Worm (Caenorhabditis elegans) whole organism, early embryonic: ENCODE measurements around the gene abu-5.
"Not testable (repeated sequence)": the region's sequence is repeated elsewhere in the genome, so short reads cannot be mapped to it uniquely, and the experiment has no call there.

Experiments
- B0310.2 ChIP-seq: sonication (generic microtip); optimal IDR thresholded peaks from 2 replicates; lab custom pipeline; 2016; ENCODE audit warnings: mild to moderate bottlenecking, missing genetic modification characterization, missing compliant biosample characterization
- F13C5.2 ChIP-seq: sonication (generic microtip); optimal IDR thresholded peaks from 2 replicates; lab custom pipeline; 2017; ENCODE audit warnings: mild to moderate bottlenecking, missing genetic modification characterization, inconsistent platforms, missing compliant biosample characterization
- aly-1 ChIP-seq: sonication (generic microtip); optimal IDR thresholded peaks from 2 replicates; lab custom pipeline; 2016; ENCODE audit warnings: missing genetic modification characterization, missing compliant biosample characterization
- ama-1 ChIP-seq: fragments of 150-350 bp; optimal IDR thresholded peaks from 2 replicates; lab custom pipeline; 2014
- ceh-13 ChIP-seq: fragments of 200-800 bp; sonication (Bioruptor generic); optimal IDR thresholded peaks from 2 replicates; lab custom pipeline; 2018; ENCODE audit warnings: mild to moderate bottlenecking, missing genetic modification characterization, missing compliant biosample characterization
- ceh-36 ChIP-seq: sonication (generic microtip); optimal IDR thresholded peaks from 2 replicates; lab custom pipeline; 2016; ENCODE audit warnings: missing genetic modification characterization, inconsistent platforms, missing compliant biosample characterization
- ets-7 ChIP-seq: sonication (generic microtip); optimal IDR thresholded peaks from 2 replicates; lab custom pipeline; 2016; ENCODE audit warnings: missing genotype, missing genetic modification characterization, missing compliant biosample characterization
- flt-1 ChIP-seq: fragments of 200-800 bp; sonication (Bioruptor generic); IDR thresholded peaks from 2 replicates; pipeline ENCODE4 v1.3.6; 2022; ENCODE audit warnings: missing genetic modification characterization, missing compliant biosample characterization
- hmbx-1 ChIP-seq: sonication (generic microtip); optimal IDR thresholded peaks from 2 replicates; lab custom pipeline; 2016; ENCODE audit warnings: mild to moderate bottlenecking, missing genetic modification characterization, missing compliant biosample characterization
- hmg-4 ChIP-seq: fragments of 200-800 bp; sonication (Bioruptor generic); optimal IDR thresholded peaks from 2 replicates; lab custom pipeline; 2018; ENCODE audit warnings: mild to moderate bottlenecking, missing genetic modification characterization, missing compliant biosample characterization
- hnd-1 ChIP-seq: sonication (generic microtip); optimal IDR thresholded peaks from 2 replicates; lab custom pipeline; 2016; ENCODE audit warnings: missing genetic modification characterization, missing compliant biosample characterization
- pes-1 ChIP-seq: fragments of 200-800 bp; sonication (Bioruptor generic); IDR thresholded peaks from 2 replicates; pipeline ENCODE4 v1.3.6; 2022; ENCODE audit warnings: missing genetic modification reagents, missing genetic modification characterization, missing compliant biosample characterization
- scrt-1 ChIP-seq: fragments of 200-800 bp; sonication (Bioruptor generic); IDR thresholded peaks from 2 replicates; pipeline ENCODE4 v1.3.6; 2022; ENCODE audit warnings: missing genetic modification characterization, missing compliant biosample characterization
- sea-1 ChIP-seq: fragments of 200-800 bp; sonication (Bioruptor generic); conservative IDR thresholded peaks from 2 replicates; pipeline ENCODE4 v1.3.6; 2022; ENCODE audit warnings: missing genetic modification characterization, missing compliant biosample characterization
- tbx-11 ChIP-seq: fragments of 200-800 bp; sonication (Bioruptor generic); IDR thresholded peaks from 2 replicates; pipeline ENCODE4 v1.3.6; 2022; ENCODE audit warnings: missing genetic modification characterization, missing compliant biosample characterization
- tbx-37 ChIP-seq: fragments of 200-800 bp; sonication (Bioruptor generic); conservative IDR thresholded peaks from 2 replicates; pipeline ENCODE4 v1.3.6; 2022; ENCODE audit warnings: missing genetic modification reagents, missing genetic modification characterization, missing compliant biosample characterization
- tra-4 ChIP-seq: sonication (generic microtip); optimal IDR thresholded peaks from 2 replicates; lab custom pipeline; 2017; ENCODE audit warnings: missing genetic modification characterization, missing compliant biosample characterization

abu-5 gene

DNA sequence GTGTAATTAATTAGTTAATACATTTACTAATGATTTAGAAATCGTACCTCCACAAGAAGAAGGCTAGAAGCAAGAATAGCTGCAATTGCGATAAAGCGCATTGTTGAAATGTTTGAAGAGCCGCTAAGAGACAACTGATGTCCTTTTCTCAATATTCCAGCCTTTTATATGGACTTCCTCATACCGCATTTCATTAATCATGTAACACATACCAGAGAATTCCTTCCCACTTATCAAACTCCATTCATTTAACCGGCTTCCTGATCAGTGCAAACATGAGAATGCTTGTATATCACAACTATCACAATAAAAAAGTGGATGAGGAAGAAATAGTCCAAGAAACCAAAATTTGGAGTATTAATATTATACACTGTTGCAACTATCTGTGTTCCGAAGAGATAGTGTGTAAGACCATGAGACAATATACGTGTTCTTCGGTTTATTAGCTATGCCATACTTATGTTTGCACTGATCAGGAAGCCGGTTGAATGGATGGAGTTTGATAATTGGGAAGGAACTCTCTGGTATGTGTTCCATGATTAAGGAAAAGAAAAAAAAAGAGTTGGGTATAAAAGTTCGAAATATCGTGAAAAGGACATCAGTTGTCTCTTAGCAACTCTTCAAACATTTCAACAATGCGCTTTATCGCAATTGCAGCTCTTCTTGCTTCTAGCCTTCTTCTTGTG lies 4.6 kb downstream of the abu-5 start, which contains the start of the genes pqn-78 and pqn-79:
Gene pqn-78, minus strand, starts transcription at position 101 of the 686 bp plus-strand sequence.
Gene pqn-79, plus strand, starts transcription at position 636 of the 686 bp plus-strand sequence.
- TF ChIP-seq B0310.2 (tag; lab: Kevin White, UChicago); scrt-1 (GFP tag; lab: Robert Waterston, UW); F13C5.2 (tag; lab: Kevin White, UChicago): not testable (repeated sequence)

DNA sequence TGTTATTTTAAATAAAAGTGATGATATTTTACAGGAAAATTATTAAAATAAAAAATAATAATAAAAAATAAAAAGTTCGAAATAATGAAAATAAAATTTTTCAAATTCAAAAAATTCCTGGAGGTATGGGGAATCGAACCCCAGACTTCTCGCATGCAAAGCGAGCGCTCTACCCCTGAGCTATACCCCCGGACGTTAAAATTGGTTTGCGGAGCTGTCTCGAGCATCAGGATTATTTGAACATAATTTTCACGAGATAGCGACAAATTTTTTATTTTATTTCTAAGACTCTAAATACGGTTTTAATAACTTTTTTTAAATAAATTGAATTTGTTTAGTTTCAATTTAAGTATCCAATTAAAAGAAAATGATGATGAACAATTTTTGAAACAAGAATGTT lies 13.7 kb downstream of the abu-5 start:
- no peak for TF ChIP-seq scrt-1 (GFP tag; lab: Robert Waterston, UW)
- TF ChIP-seq B0310.2 (tag; lab: Kevin White, UChicago): no peak
- no peak for TF ChIP-seq tbx-11 (GFP tag; lab: Robert Waterston, UW)
- TF ChIP-seq pes-1 (GFP tag; lab: Robert Waterston, UW): no peak
- TF ChIP-seq ceh-13: no peak
- TF ChIP-seq hmg-4: no peak
- no peak for TF ChIP-seq flt-1
- TF ChIP-seq ama-1 (lab: Kevin White, UChicago): no peak
- no peak for TF ChIP-seq sea-1 (GFP tag; lab: Robert Waterston, UW)
- no peak for TF ChIP-seq hmbx-1 (tag; lab: Kevin White, UChicago)

DNA sequence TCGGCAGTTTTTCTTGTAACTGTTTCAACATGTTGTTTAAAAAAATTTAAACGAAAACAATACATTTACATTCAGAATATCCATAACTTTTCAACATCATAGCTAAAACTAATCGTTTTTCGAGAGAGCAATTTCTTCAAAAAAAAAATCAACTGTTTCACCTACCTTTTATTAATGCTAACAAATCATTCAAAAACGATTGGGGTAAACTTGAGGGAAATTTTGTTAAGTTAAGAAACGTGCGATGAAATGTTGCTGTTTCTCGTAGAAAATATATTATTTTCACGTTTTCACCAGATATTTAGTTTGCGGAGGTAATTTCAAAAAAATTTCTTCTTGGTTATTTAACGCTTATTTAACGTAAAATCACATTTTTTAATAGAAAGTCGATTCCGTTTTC lies 15.9 kb downstream of the abu-5 start:
- TF ChIP-seq aly-1 (tag; lab: Kevin White, UChicago) (no peak), flt-1 (no peak), ceh-13 (no peak), scrt-1 (GFP tag; lab: Robert Waterston, UW) (no peak), B0310.2 (tag; lab: Kevin White, UChicago) (no peak), F13C5.2 (tag; lab: Kevin White, UChicago) (no peak), hmg-4 (no peak), tbx-37 (GFP tag; lab: Robert Waterston, UW) (no peak), sea-1 (GFP tag; lab: Robert Waterston, UW) (no peak), ceh-36 (tag; lab: Kevin White, UChicago) (no peak), tbx-11 (GFP tag; lab: Robert Waterston, UW) (no peak), ama-1 (lab: Kevin White, UChicago) (no peak), pes-1 (GFP tag; lab: Robert Waterston, UW) (no peak), tra-4 (tag; lab: Kevin White, UChicago) (no peak), hmbx-1 (tag; lab: Kevin White, UChicago) (no peak), ets-7 (tag; lab: Kevin White, UChicago) (no peak), hnd-1 (tag; lab: Kevin White, UChicago) (no peak)

DNA sequence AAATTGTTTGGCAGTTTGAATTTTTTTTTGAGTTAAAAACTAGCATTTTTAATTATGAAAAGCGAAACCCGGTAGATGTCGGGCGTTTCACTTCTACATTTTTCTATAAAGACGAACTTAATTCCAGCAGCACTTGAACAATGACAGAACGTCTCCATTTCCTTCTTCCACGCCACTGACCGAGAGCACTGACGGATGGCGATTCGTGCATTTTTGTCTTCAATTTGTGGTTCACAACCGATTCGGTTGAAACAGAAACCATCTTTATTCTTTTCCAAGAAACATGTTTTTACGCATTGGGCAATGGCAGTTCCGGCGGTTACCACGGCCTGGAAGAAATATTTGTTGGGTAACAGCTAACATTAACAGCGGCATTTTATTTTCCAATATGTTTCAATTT lies 22.6 kb downstream of the abu-5 start:
- TF ChIP-seq tra-4 (tag; lab: Kevin White, UChicago) (no peak), pes-1 (GFP tag; lab: Robert Waterston, UW) (no peak), ceh-13 (no peak), tbx-11 (GFP tag; lab: Robert Waterston, UW) (no peak), ama-1 (lab: Kevin White, UChicago) (no peak)

DNA sequence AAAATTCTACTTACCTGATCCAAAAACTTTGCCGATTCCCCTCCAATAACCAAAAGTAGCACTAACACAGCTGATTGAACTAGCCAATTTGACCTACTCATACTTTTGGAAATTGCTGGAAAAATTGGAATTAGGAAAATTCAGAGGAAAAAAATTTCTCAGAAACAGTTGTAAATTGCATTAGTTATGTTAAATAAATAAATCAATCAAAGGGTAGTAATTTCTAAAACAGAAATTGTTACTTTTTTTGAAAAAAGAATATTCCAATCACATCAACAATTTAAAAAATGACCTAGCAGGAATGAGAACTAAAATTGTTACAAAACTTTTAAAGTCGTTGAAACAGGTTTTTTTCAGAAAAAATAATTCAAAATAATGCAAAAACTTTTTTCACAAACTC lies 26.5 kb downstream of the abu-5 start, which contains the start of gene Y105C5A.8:
Gene Y105C5A.8, minus strand, starts transcription at position 101 of the 400 bp plus-strand sequence.
- no peak for TF ChIP-seq aly-1 (tag; lab: Kevin White, UChicago)

DNA sequence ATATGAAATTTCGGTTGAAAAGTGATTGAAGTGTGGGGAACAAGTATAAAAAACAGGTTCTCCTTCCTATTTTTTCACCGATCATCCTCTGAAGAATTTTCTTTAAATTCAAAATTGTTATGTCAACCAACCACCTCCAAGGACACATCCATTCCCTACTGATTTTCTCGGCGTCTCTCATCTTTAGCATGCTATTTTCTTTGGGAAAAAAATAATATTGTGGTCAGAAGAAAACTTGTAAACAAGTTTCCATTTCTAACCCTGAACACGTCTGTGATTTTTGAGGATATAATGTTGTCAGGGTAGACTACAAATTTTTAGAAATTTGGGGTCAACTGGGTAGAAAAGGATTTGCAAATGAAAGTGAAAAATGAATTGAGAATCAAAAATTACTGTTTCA lies 27.2 kb downstream of the abu-5 start:
- TF ChIP-seq tbx-11 (GFP tag; lab: Robert Waterston, UW) (no peak), flt-1 (no peak), ceh-13 (no peak), F13C5.2 (tag; lab: Kevin White, UChicago) (no peak)

DNA sequence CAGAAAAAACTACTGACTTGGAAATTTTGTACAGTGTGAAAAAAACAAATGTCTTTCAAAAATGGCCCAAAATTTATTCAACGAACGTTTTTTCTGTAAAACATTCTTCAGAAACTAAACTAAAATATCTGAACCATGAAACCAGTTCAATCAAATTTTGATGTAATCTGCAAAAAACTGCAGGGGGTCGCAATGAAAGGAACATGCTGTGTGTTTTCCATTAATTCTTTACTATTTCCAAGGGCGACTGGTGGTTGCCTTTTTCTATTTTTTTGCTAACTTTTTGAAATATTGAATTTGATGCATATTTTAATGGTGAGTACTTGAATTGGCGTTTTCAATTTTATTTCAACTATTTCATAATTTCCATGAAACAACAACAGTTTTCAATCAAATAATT lies 40.7 kb downstream of the abu-5 start, which contains the start of gene Y105C5A.9:
Gene Y105C5A.9, plus strand, starts transcription at position 301 of the 400 bp plus-strand sequence.
- TF ChIP-seq ama-1 (lab: Kevin White, UChicago) (no peak), flt-1 (no peak), tra-4 (tag; lab: Kevin White, UChicago) (no peak), tbx-37 (GFP tag; lab: Robert Waterston, UW) (no peak), F13C5.2 (tag; lab: Kevin White, UChicago) (no peak), ets-7 (tag; lab: Kevin White, UChicago) (no peak), sea-1 (GFP tag; lab: Robert Waterston, UW) (no peak), scrt-1 (GFP tag; lab: Robert Waterston, UW) (no peak)

DNA sequence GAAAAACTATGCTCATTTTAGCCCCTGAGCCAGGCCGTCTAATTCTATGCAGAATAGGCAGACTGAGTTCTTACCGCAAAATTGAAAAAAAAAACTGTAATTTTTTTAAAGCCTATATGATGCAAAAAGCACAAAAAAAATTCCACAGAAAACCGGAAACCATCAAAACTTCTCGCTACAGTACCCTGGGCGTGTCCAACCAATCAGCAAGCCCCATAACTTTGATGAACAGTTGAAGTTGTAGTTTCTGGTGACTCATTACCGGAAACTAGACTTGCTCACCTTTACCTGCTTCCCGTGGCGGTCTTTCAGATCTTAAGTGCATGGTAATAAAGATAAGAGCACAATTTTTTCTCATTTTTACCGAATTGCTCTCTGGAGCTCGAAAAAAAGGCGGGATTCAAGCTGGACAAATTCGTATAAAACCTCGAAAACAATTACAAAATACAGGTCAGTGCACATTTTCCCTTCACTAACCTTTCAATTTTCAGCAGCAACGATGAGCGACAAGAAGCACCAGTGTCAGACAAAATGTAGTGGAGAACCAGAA lies 43.8 kb downstream of the abu-5 start, which contains the start of gene Y105C5A.1274:
Gene Y105C5A.1274, plus strand, starts transcription at position 500 of the 550 bp plus-strand sequence.
- TF ChIP-seq tbx-37 (GFP tag; lab: Robert Waterston, UW); tra-4 (tag; lab: Kevin White, UChicago); pes-1 (GFP tag; lab: Robert Waterston, UW): not testable (repeated sequence)
